Fruit fly (Drosophila melanogaster) whole organism, wandering third instar larva: ENCODE measurements around the gene mTor.
A peak's percentile ranks its signal among the peaks of the same experiment; 100 is the strongest.

Experiments used
- Abd-B ChIP-seq: fragments of >200 bp; optimal IDR thresholded peaks from 2 replicates; lab custom pipeline; 2017; ENCODE audit warnings: missing biosample characterization, missing genetic modification characterization
- CG32264 ChIP-seq: fragments of 200-800 bp; sonication (Bioruptor generic); optimal IDR thresholded peaks from 2 replicates; lab custom pipeline; 2016; ENCODE audit warnings: missing biosample characterization, missing genetic modification characterization
- CG9705 ChIP-seq: fragments of 200-800 bp; sonication (Bioruptor generic); optimal IDR thresholded peaks from 2 replicates; lab custom pipeline; 2018; ENCODE audit warnings: missing biosample characterization, mild to moderate bottlenecking, missing genetic modification characterization
- CrebA ChIP-seq: fragments of 200-800 bp; sonication (Bioruptor generic); optimal IDR thresholded peaks from 2 replicates; lab custom pipeline; 2016; ENCODE audit warnings: missing biosample characterization, mild to moderate bottlenecking, missing genetic modification characterization, borderline replicate concordance
- Dfd ChIP-seq: fragments of >200 bp; optimal IDR thresholded peaks from 2 replicates; lab custom pipeline; 2017; ENCODE audit warnings: missing biosample characterization, missing genetic modification characterization
- Dif ChIP-seq: fragments of 200-275, 200-300 bp; sonication (Bioruptor generic); optimal IDR thresholded peaks from 2 replicates; lab custom pipeline; 2018; ENCODE audit warnings: missing biosample characterization, missing genetic modification characterization; ENCODE audit not compliant: partially characterized antibody
- GATAd ChIP-seq: sonication (Bioruptor generic); optimal IDR thresholded peaks from 2 replicates; lab custom pipeline; 2016; ENCODE audit warnings: missing biosample characterization, missing genetic modification characterization
- HLH106 ChIP-seq: fragments of 200-800 bp; optimal IDR thresholded peaks from 3 replicates; lab custom pipeline; 2019; ENCODE audit warnings: missing biosample characterization, mild to moderate bottlenecking, missing genetic modification characterization, moderate library complexity
- Hnf4 ChIP-seq: fragments of 200-800 bp; sonication (Bioruptor generic); optimal IDR thresholded peaks from 2 replicates; lab custom pipeline; 2016; ENCODE audit warnings: missing biosample characterization, mild to moderate bottlenecking, missing genetic modification characterization
- Hr78 ChIP-seq: fragments of >200 bp; optimal IDR thresholded peaks from 2 replicates; lab custom pipeline; 2017; ENCODE audit warnings: missing biosample characterization, missing genetic modification characterization
- Hr83 ChIP-seq: fragments of 200-300 bp; sonication (Bioruptor generic); optimal IDR thresholded peaks from 2 replicates; lab custom pipeline; 2016; ENCODE audit warnings: missing biosample characterization, mild to moderate bottlenecking, missing genetic modification characterization, moderate library complexity; ENCODE audit not compliant: poor library complexity, severe bottlenecking
- Jra ChIP-seq: sonication (Bioruptor generic); optimal IDR thresholded peaks from 2 replicates; lab custom pipeline; 2016; ENCODE audit warnings: missing biosample characterization, missing genetic modification characterization
- Mio ChIP-seq: sonication (Bioruptor generic); optimal IDR thresholded peaks from 2 replicates; lab custom pipeline; 2016; ENCODE audit warnings: missing biosample characterization, missing genetic modification characterization
- Myc ChIP-seq: fragments of >200 bp; optimal IDR thresholded peaks from 2 replicates; lab custom pipeline; 2017
- OdsH ChIP-seq: fragments of 200-800 bp; sonication (Bioruptor generic); optimal IDR thresholded peaks from 2 replicates; lab custom pipeline; 2016; ENCODE audit warnings: missing biosample characterization, mild to moderate bottlenecking, missing genetic modification characterization
- Rel ChIP-seq, 2 experiments: fragments of 200-800 bp; sonication (Bioruptor generic) in 1 of 2; optimal IDR thresholded peaks; 2 replicates in 1 of 2; 3 replicates in 1 of 2; lab custom pipeline; 2016 to 2019; ENCODE audit warnings: mild to moderate bottlenecking in 2 of 2, missing biosample characterization in 2 of 2, missing genetic modification characterization in 2 of 2, moderate library complexity in 1 of 2
- Sp1 ChIP-seq: fragments of 200-800 bp; sonication (Bioruptor generic); optimal IDR thresholded peaks from 3 replicates; lab custom pipeline; 2019; ENCODE audit warnings: missing biosample characterization, mild to moderate bottlenecking, missing genetic modification characterization, moderate library complexity
- Vsx2 ChIP-seq: fragments of 200-300, 225-300 bp; sonication (Bioruptor generic); optimal IDR thresholded peaks from 2 replicates; lab custom pipeline; 2018; ENCODE audit warnings: missing biosample characterization, missing genetic modification characterization; ENCODE audit not compliant: partially characterized antibody
- br ChIP-seq: fragments of 200-800 bp; sonication (Bioruptor generic); optimal IDR thresholded peaks from 2 replicates; lab custom pipeline; 2016; ENCODE audit warnings: missing biosample characterization, missing genetic modification characterization
- brk ChIP-seq: fragments of 200-800 bp; sonication (Bioruptor generic); optimal IDR thresholded peaks from 2 replicates; lab custom pipeline; 2016; ENCODE audit warnings: missing biosample characterization, mild to moderate bottlenecking, missing genetic modification characterization
- dmrt93B ChIP-seq: fragments of 200-800 bp; sonication (Bioruptor generic); optimal IDR thresholded peaks from 2 replicates; lab custom pipeline; 2018; ENCODE audit warnings: missing biosample characterization, mild to moderate bottlenecking, missing genetic modification characterization
- dsf ChIP-seq: sonication (Bioruptor generic); optimal IDR thresholded peaks from 2 replicates; lab custom pipeline; 2016; ENCODE audit warnings: missing biosample characterization, missing genetic modification characterization, borderline replicate concordance
- ey ChIP-seq: fragments of 200-800 bp; sonication (Bioruptor generic); optimal IDR thresholded peaks from 2 replicates; lab custom pipeline; 2016; ENCODE audit warnings: missing biosample characterization, missing genetic modification characterization
- foxo ChIP-seq, 2 experiments: fragments of 200-800 bp; sonication (Bioruptor generic); optimal IDR thresholded peaks; 2 replicates in 1 of 2; 3 replicates in 1 of 2; lab custom pipeline; 2016 to 2017; ENCODE audit warnings: missing biosample characterization in 2 of 2, missing genetic modification characterization in 2 of 2
- fru ChIP-seq: fragments of 200-800 bp; sonication (Bioruptor generic); optimal IDR thresholded peaks from 3 replicates; lab custom pipeline; 2016; ENCODE audit warnings: missing biosample characterization, mild to moderate bottlenecking, missing genetic modification characterization
- h ChIP-seq: fragments of 200-800 bp; sonication (Bioruptor generic); optimal IDR thresholded peaks from 3 replicates; lab custom pipeline; 2016; ENCODE audit warnings: missing biosample characterization, mild to moderate bottlenecking, missing genetic modification characterization
- jim ChIP-seq: fragments of 175-275, 200-325 bp; sonication (Bioruptor generic); optimal IDR thresholded peaks from 2 replicates; lab custom pipeline; 2016; ENCODE audit warnings: missing biosample characterization, mild to moderate bottlenecking, missing genetic modification characterization
- lola ChIP-seq: fragments of >200 bp; optimal IDR thresholded peaks from 2 replicates; lab custom pipeline; 2017; ENCODE audit warnings: missing biosample characterization, missing genetic modification characterization
- pan ChIP-seq: fragments of >200 bp; optimal IDR thresholded peaks from 2 replicates; lab custom pipeline; 2017
- rgr ChIP-seq: fragments of 200-800 bp; sonication (Bioruptor generic); optimal IDR thresholded peaks from 3 replicates; lab custom pipeline; 2016; ENCODE audit warnings: missing biosample characterization, mild to moderate bottlenecking, missing genetic modification characterization
- sage ChIP-seq: fragments of 200-800 bp; sonication (Bioruptor generic); optimal IDR thresholded peaks from 2 replicates; lab custom pipeline; 2016; ENCODE audit warnings: missing biosample characterization, mild to moderate bottlenecking, missing genetic modification characterization
- tai ChIP-seq: sonication (Bioruptor generic); optimal IDR thresholded peaks from 2 replicates; lab custom pipeline; 2016; ENCODE audit warnings: missing biosample characterization, missing genetic modification characterization
- usp ChIP-seq: fragments of >200 bp; optimal IDR thresholded peaks from 2 replicates; lab custom pipeline; 2017; ENCODE audit warnings: missing biosample characterization, missing genetic modification characterization
- woc ChIP-seq: sonication (Bioruptor generic); optimal IDR thresholded peaks from 2 replicates; lab custom pipeline; 2016; ENCODE audit warnings: missing biosample characterization, mild to moderate bottlenecking, missing genetic modification characterization

The mTor gene

dm6 chr2L:12985043-12985442 lies 19.2 kb upstream of the mTor start:
- no peak for TF ChIP-seq Rel (GFP tag; optimal IDR thresholded peaks at IDR 0.05; lab: Kevin White, UChicago)
- no peak for TF ChIP-seq Rel (tag; optimal IDR thresholded peaks at IDR 0.05; lab: Kevin White, UChicago)
- TF ChIP-seq dmrt93B (GFP tag; lab: Kevin White, UChicago), result no peak
- no peak for TF ChIP-seq Vsx2
- TF ChIP-seq jim, result no peak
- no peak for TF ChIP-seq Abd-B (GFP tag; lab: Kevin White, UChicago)
- no peak for TF ChIP-seq Hr83
- TF ChIP-seq Sp1 (GFP tag; lab: Kevin White, UChicago), result no peak
- no peak for TF ChIP-seq brk (GFP tag; lab: Kevin White, UChicago)
- TF ChIP-seq Mio (GFP tag; lab: Kevin White, UChicago), result no peak
- no peak for TF ChIP-seq ey (GFP tag; lab: Kevin White, UChicago)
- no peak for TF ChIP-seq CrebA (GFP tag; lab: Kevin White, UChicago)

DNA sequence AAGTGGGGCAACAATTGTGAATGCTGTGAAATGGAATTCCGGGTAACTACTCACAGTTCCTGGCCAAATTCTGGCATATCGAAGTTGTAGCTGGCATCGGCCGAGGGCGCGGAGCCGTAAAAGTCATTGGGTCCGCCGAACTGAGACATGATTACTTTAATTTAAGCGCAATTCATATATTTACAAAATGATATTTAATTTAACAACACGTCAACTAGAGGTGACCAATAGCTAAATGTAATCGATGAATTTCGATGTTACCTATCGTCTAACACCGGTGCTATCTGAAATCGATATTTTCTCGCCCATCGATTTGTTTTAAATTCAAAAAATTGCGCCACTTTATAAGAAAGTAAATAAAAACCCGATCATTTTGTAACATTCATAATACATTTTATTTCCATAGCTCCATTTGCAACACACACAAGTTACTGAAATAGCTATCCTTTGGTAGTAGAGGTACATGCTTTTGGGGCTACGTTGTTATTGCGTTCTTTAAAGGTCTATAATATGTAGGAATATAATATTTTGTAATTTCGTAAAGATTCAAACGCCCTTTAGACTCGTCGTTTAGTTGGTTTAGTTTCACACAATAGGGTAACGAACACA lies 3.8 kb upstream of the mTor start, which contains the start of gene Yip1d1:
Gene Yip1d1, minus strand, starts transcription at position 243 of the 609 bp plus-strand sequence.
- TF ChIP-seq Jra (GFP tag; lab: Kevin White, UChicago) (no peak), Rel (GFP tag; optimal IDR thresholded peaks at IDR 0.05; lab: Kevin White, UChicago) (no peak), Rel (tag; optimal IDR thresholded peaks at IDR 0.05; lab: Kevin White, UChicago) (no peak), GATAd (GFP tag; lab: Kevin White, UChicago) (no peak), usp (GFP tag; lab: Kevin White, UChicago) (no peak)

- TF ChIP-seq woc, result no peak
- TF ChIP-seq OdsH (GFP tag; lab: Kevin White, UChicago), result no peak
- TF ChIP-seq br (GFP tag; lab: Kevin White, UChicago), result no peak
- no peak for TF ChIP-seq CrebA (GFP tag; lab: Kevin White, UChicago)
- no peak for TF ChIP-seq Dfd (GFP tag; lab: Kevin White, UChicago)
- no peak for TF ChIP-seq tai (GFP tag; lab: Kevin White, UChicago)
- TF ChIP-seq jim, result no peak
- TF ChIP-seq rgr (GFP tag; lab: Kevin White, UChicago), result no peak
- no peak for TF ChIP-seq Vsx2
- TF ChIP-seq Rel (GFP tag; optimal IDR thresholded peaks at IDR 0.05; lab: Kevin White, UChicago), result no peak
- TF ChIP-seq Rel (tag; optimal IDR thresholded peaks at IDR 0.05; lab: Kevin White, UChicago), result no peak
- no peak for TF ChIP-seq Hr78
- no peak for TF ChIP-seq GATAd (GFP tag; lab: Kevin White, UChicago)
- TF ChIP-seq Mio (GFP tag; lab: Kevin White, UChicago), result no peak
- no peak for TF ChIP-seq CG32264 (GFP tag; lab: Kevin White, UChicago)
- no peak for TF ChIP-seq ey (GFP tag; lab: Kevin White, UChicago)
Measured at dm6 chr2L:13003659-13004058, 621 bp upstream of the mTor start.

DNA sequence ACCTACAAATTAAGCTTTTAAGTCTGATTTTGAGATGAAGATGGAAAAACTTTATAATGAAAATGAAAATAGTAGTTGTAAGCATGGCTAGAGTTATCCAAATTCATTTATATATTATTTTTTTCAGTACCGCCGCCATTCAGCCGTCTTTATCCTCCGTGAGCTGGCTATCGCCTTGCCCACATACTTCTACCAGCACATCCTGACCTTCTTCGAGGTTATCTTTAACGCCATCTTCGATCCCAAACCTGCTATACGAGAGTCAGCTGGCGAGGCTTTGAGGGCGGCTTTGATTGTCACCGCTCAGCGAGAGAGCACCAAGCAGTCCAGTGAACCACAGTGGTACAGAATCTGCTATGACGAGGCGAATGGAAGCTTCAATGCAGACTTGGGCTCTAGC lies 1.0 kb downstream of the mTor start:
- TF ChIP-seq Mio (GFP tag; lab: Kevin White, UChicago), result no peak
- TF ChIP-seq, all 38 proteins: peak for 0

DNA sequence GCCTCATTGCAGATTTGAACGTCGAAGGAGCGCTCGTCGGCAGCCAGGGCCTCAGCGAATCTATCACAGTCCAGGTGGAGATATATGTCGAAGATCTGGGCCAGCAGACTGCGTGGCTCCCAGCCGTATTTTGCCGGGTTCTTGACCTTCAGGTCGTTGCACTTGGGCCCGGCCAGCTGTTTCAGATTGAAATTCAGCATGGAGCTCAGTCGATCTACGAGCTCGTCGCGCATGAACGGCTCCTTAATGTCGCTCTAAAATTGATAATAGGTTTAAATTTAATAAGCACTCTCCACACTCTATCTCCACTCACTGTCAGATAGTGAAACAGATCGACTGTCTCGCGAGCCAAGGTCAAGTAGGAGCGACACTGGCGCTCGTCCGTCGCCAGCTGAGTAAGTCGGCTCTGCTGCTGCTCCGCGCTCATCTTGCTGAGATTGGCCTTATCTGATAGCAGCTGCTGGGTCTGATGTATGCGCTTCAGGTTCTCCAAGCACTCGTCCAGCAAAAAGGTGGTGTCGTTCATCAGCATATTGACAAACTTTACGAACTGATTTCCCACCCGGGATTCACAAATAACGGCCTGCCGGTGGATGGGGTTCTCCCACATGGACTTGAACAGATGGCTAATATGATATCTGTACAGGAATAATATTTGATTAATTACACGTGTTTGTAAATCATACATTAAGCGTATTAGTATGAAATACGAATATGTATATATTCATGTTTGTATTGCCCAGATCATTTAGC lies 9.9 kb downstream of the mTor start:
- TF ChIP-seq Dif (GFP tag; lab: Kevin White, UChicago) (peak; percentile 13), Rel (GFP tag; optimal IDR thresholded peaks at IDR 0.05; lab: Kevin White, UChicago) (no peak), Rel (tag; optimal IDR thresholded peaks at IDR 0.05; lab: Kevin White, UChicago) (peak; percentile 96), lola (no peak)

DNA sequence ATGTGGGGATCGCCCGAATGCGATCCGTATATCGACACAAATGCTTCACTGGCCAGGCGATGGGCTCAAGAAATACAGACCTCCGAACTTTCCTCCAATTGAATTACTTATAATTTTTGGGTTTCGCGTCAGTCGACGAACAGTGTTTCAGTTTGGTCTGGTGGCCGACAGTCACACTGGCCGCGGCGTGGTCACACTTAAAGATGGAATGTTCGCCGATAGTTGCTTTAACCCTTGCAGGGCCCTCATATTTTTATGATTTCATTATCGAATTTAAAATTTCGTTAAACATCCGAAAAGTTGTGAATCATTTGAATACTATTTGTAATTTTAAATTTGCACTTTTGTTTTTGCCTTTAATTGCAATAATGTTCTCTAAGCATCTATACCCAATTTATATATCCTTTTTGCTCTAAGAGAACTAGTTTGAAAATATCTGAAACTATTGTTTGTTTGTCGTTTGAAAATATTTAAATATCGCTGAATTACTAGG lies 14.8 kb downstream of the mTor start, which contains the start of gene Ube4B:
Gene Ube4B, minus strand, starts transcription at position 443 of the 493 bp plus-strand sequence.
- TF ChIP-seq foxo (GFP tag; optimal IDR thresholded peaks at IDR 0.05; lab: Kevin White, UChicago) (peak in 1 of 2 experiments; percentile 71), Hr78 (no peak), CrebA (GFP tag; lab: Kevin White, UChicago) (no peak), CG32264 (GFP tag; lab: Kevin White, UChicago) (peak; percentile 9), OdsH (GFP tag; lab: Kevin White, UChicago) (peak; percentile 6), Sp1 (GFP tag; lab: Kevin White, UChicago) (peak; percentile 62), pan (lab: Kevin White, UChicago) (no peak), sage (GFP tag; lab: Kevin White, UChicago) (no peak), Mio (GFP tag; lab: Kevin White, UChicago) (no peak), Hnf4 (no peak), Abd-B (GFP tag; lab: Kevin White, UChicago) (no peak), fru (peak; percentile 56), CG9705 (GFP tag; lab: Kevin White, UChicago) (peak; percentile 49), Rel (GFP tag; optimal IDR thresholded peaks at IDR 0.05; lab: Kevin White, UChicago) (no peak), Rel (tag; optimal IDR thresholded peaks at IDR 0.05; lab: Kevin White, UChicago) (peak; percentile 59), Myc (lab: Kevin White, UChicago) (no peak), brk (GFP tag; lab: Kevin White, UChicago) (no peak), Dfd (GFP tag; lab: Kevin White, UChicago) (no peak), HLH106 (peak; percentile 71), h (GFP tag; lab: Kevin White, UChicago) (peak; percentile 68), ey (GFP tag; lab: Kevin White, UChicago) (peak; percentile 40), Jra (GFP tag; lab: Kevin White, UChicago) (no peak), jim (no peak), Hr83 (peak; percentile 83), dsf (GFP tag; lab: Kevin White, UChicago) (no peak), rgr (GFP tag; lab: Kevin White, UChicago) (peak; percentile 65)
